Fruit fly (Drosophila melanogaster): ENCODE results near the gene IPIP.

DNA sequence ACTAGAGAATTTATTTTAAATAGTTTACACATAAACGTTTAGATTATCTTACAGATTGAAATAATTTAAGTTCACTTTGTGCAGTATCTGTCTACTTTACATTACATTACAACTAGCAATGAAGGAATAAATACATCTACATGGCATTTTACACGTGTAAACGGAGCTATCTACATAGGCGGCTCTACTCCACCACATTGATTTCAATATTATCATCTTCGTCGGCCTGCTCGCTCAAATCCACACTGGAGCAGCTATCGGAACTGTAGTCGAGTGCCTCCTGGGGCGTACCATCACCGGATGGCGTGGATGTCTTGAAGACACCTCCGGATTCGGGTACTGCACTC is 34.8 kb upstream of the IPIP start:
- peak; percentile 24 to 34 for TF ChIP-seq CTCF (optimal IDR thresholded peaks at IDR 0.05)
- TF ChIP-seq CG8478 (optimal IDR thresholded peaks at IDR 0.05), result no peak

All from S2 (cell line).